Fruit fly (Drosophila melanogaster): ENCODE measurements around the gene CG5641.

- TF ChIP-seq CTCF (optimal IDR thresholded peaks at IDR 0.05), result no peak
- no peak for TF ChIP-seq CG8478 (optimal IDR thresholded peaks at IDR 0.05)
Measured at dm6 chr3R:12448344-12448743, 19.3 kb upstream of the CG5641 start.

Measured in S2 (cell line).